Worm (Caenorhabditis elegans) whole organism, early embryonic: ENCODE data around the gene T11G6.2.

Experiments
- B0310.2 ChIP-seq: sonication (generic microtip); optimal IDR thresholded peaks from 2 replicates; lab custom pipeline; 2016; ENCODE audit warnings: mild to moderate bottlenecking, missing genetic modification characterization, missing compliant biosample characterization
- F13C5.2 ChIP-seq: sonication (generic microtip); optimal IDR thresholded peaks from 2 replicates; lab custom pipeline; 2017; ENCODE audit warnings: mild to moderate bottlenecking, missing genetic modification characterization, inconsistent platforms, missing compliant biosample characterization
- aly-1 ChIP-seq: sonication (generic microtip); optimal IDR thresholded peaks from 2 replicates; lab custom pipeline; 2016; ENCODE audit warnings: missing genetic modification characterization, missing compliant biosample characterization
- ama-1 ChIP-seq: fragments of 150-350 bp; optimal IDR thresholded peaks from 2 replicates; lab custom pipeline; 2014
- ceh-13 ChIP-seq: fragments of 200-800 bp; sonication (Bioruptor generic); optimal IDR thresholded peaks from 2 replicates; lab custom pipeline; 2018; ENCODE audit warnings: mild to moderate bottlenecking, missing genetic modification characterization, missing compliant biosample characterization
- ceh-36 ChIP-seq: sonication (generic microtip); optimal IDR thresholded peaks from 2 replicates; lab custom pipeline; 2016; ENCODE audit warnings: missing genetic modification characterization, inconsistent platforms, missing compliant biosample characterization
- ets-7 ChIP-seq: sonication (generic microtip); optimal IDR thresholded peaks from 2 replicates; lab custom pipeline; 2016; ENCODE audit warnings: missing genotype, missing genetic modification characterization, missing compliant biosample characterization
- flt-1 ChIP-seq: fragments of 200-800 bp; sonication (Bioruptor generic); IDR thresholded peaks from 2 replicates; pipeline ENCODE4 v1.3.6; 2022; ENCODE audit warnings: missing genetic modification characterization, missing compliant biosample characterization
- hmbx-1 ChIP-seq: sonication (generic microtip); optimal IDR thresholded peaks from 2 replicates; lab custom pipeline; 2016; ENCODE audit warnings: mild to moderate bottlenecking, missing genetic modification characterization, missing compliant biosample characterization
- hmg-4 ChIP-seq: fragments of 200-800 bp; sonication (Bioruptor generic); optimal IDR thresholded peaks from 2 replicates; lab custom pipeline; 2018; ENCODE audit warnings: mild to moderate bottlenecking, missing genetic modification characterization, missing compliant biosample characterization
- hnd-1 ChIP-seq: sonication (generic microtip); optimal IDR thresholded peaks from 2 replicates; lab custom pipeline; 2016; ENCODE audit warnings: missing genetic modification characterization, missing compliant biosample characterization
- pes-1 ChIP-seq: fragments of 200-800 bp; sonication (Bioruptor generic); IDR thresholded peaks from 2 replicates; pipeline ENCODE4 v1.3.6; 2022; ENCODE audit warnings: missing genetic modification reagents, missing genetic modification characterization, missing compliant biosample characterization
- scrt-1 ChIP-seq: fragments of 200-800 bp; sonication (Bioruptor generic); IDR thresholded peaks from 2 replicates; pipeline ENCODE4 v1.3.6; 2022; ENCODE audit warnings: missing genetic modification characterization, missing compliant biosample characterization
- sea-1 ChIP-seq: fragments of 200-800 bp; sonication (Bioruptor generic); conservative IDR thresholded peaks from 2 replicates; pipeline ENCODE4 v1.3.6; 2022; ENCODE audit warnings: missing genetic modification characterization, missing compliant biosample characterization
- tbx-11 ChIP-seq: fragments of 200-800 bp; sonication (Bioruptor generic); IDR thresholded peaks from 2 replicates; pipeline ENCODE4 v1.3.6; 2022; ENCODE audit warnings: missing genetic modification characterization, missing compliant biosample characterization
- tbx-37 ChIP-seq: fragments of 200-800 bp; sonication (Bioruptor generic); conservative IDR thresholded peaks from 2 replicates; pipeline ENCODE4 v1.3.6; 2022; ENCODE audit warnings: missing genetic modification reagents, missing genetic modification characterization, missing compliant biosample characterization
- tra-4 ChIP-seq: sonication (generic microtip); optimal IDR thresholded peaks from 2 replicates; lab custom pipeline; 2017; ENCODE audit warnings: missing genetic modification characterization, missing compliant biosample characterization

Gene T11G6.2

ce11 chrIV:10894255-10894654 lies 36.0 kb upstream of the T11G6.2 start, which contains the start of gene srlf-14:
Gene srlf-14 (minus strand): TSS chrIV:10894355.
- TF ChIP-seq hmg-4 (GFP tag; lab: Kevin White, UChicago): no peak
- TF ChIP-seq ets-7 (tag; lab: Kevin White, UChicago): no peak
- TF ChIP-seq tbx-37 (GFP tag; lab: Robert Waterston, UW): no peak
- no peak for TF ChIP-seq tra-4 (tag; lab: Kevin White, UChicago)
- no peak for TF ChIP-seq hmbx-1 (tag; lab: Kevin White, UChicago)
- no peak for TF ChIP-seq flt-1 (GFP tag; lab: Robert Waterston, UW)
- TF ChIP-seq tbx-11 (GFP tag; lab: Robert Waterston, UW): no peak
- no peak for TF ChIP-seq ceh-13 (GFP tag; lab: Kevin White, UChicago)
- TF ChIP-seq ama-1 (lab: Kevin White, UChicago): no peak
- TF ChIP-seq ceh-36 (tag; lab: Kevin White, UChicago): no peak
- TF ChIP-seq sea-1 (GFP tag; lab: Robert Waterston, UW): no peak
- no peak for TF ChIP-seq hnd-1 (tag; lab: Kevin White, UChicago)
- no peak for TF ChIP-seq aly-1 (tag; lab: Kevin White, UChicago)
- TF ChIP-seq pes-1: no peak
- TF ChIP-seq F13C5.2 (tag; lab: Kevin White, UChicago): no peak
- TF ChIP-seq B0310.2 (tag; lab: Kevin White, UChicago): no peak
- no peak for TF ChIP-seq scrt-1 (GFP tag; lab: Robert Waterston, UW)

ce11 chrIV:10891993-10892392 lies 33.7 kb upstream of the T11G6.2 start, which contains the start of gene srlf-12:
Gene srlf-12 (minus strand): TSS chrIV:10892093.
- no peak for TF ChIP-seq hnd-1 (tag; lab: Kevin White, UChicago)
- TF ChIP-seq aly-1 (tag; lab: Kevin White, UChicago): no peak
- no peak for TF ChIP-seq flt-1 (GFP tag; lab: Robert Waterston, UW)
- TF ChIP-seq hmbx-1 (tag; lab: Kevin White, UChicago): no peak
- TF ChIP-seq sea-1 (GFP tag; lab: Robert Waterston, UW): no peak
- TF ChIP-seq ama-1 (lab: Kevin White, UChicago): no peak
- TF ChIP-seq B0310.2 (tag; lab: Kevin White, UChicago): no peak
- no peak for TF ChIP-seq F13C5.2 (tag; lab: Kevin White, UChicago)
- TF ChIP-seq pes-1: no peak
- TF ChIP-seq hmg-4 (GFP tag; lab: Kevin White, UChicago): no peak
- no peak for TF ChIP-seq scrt-1 (GFP tag; lab: Robert Waterston, UW)
- no peak for TF ChIP-seq ceh-13 (GFP tag; lab: Kevin White, UChicago)
- TF ChIP-seq tbx-37 (GFP tag; lab: Robert Waterston, UW): no peak
- TF ChIP-seq tbx-11 (GFP tag; lab: Robert Waterston, UW): no peak
- TF ChIP-seq tra-4 (tag; lab: Kevin White, UChicago): no peak
- TF ChIP-seq ceh-36 (tag; lab: Kevin White, UChicago): no peak
- TF ChIP-seq ets-7 (tag; lab: Kevin White, UChicago): no peak

ce11 chrIV:10889820-10890462 lies 31.6 kb upstream of the T11G6.2 start, which contains the start of gene F13E9.15:
Gene F13E9.15 (minus strand): TSS chrIV:10889870.
- no peak for TF ChIP-seq scrt-1 (GFP tag; lab: Robert Waterston, UW)
- TF ChIP-seq tbx-37 (GFP tag; lab: Robert Waterston, UW): no peak
- TF ChIP-seq F13C5.2 (tag; lab: Kevin White, UChicago): no peak
- no peak for TF ChIP-seq tbx-11 (GFP tag; lab: Robert Waterston, UW)
- TF ChIP-seq sea-1 (GFP tag; lab: Robert Waterston, UW): no peak
- no peak for TF ChIP-seq flt-1 (GFP tag; lab: Robert Waterston, UW)
- no peak for TF ChIP-seq ets-7 (tag; lab: Kevin White, UChicago)
- TF ChIP-seq B0310.2 (tag; lab: Kevin White, UChicago): no peak
- TF ChIP-seq aly-1 (tag; lab: Kevin White, UChicago): no peak
- no peak for TF ChIP-seq hmg-4 (GFP tag; lab: Kevin White, UChicago)
- no peak for TF ChIP-seq hmbx-1 (tag; lab: Kevin White, UChicago)
- TF ChIP-seq pes-1: no peak
- TF ChIP-seq hnd-1 (tag; lab: Kevin White, UChicago): no peak
- no peak for TF ChIP-seq ceh-36 (tag; lab: Kevin White, UChicago)
- TF ChIP-seq ama-1 (lab: Kevin White, UChicago): no peak
- TF ChIP-seq ceh-13 (GFP tag; lab: Kevin White, UChicago): no peak
- TF ChIP-seq tra-4 (tag; lab: Kevin White, UChicago): no peak

- TF ChIP-seq flt-1 (GFP tag; lab: Robert Waterston, UW) (no peak), scrt-1 (GFP tag; lab: Robert Waterston, UW) (no peak), F13C5.2 (tag; lab: Kevin White, UChicago) (no peak), ama-1 (lab: Kevin White, UChicago) (no peak), tra-4 (tag; lab: Kevin White, UChicago) (no peak), pes-1 (no peak), tbx-11 (GFP tag; lab: Robert Waterston, UW) (no peak), ceh-13 (GFP tag; lab: Kevin White, UChicago) (no peak), hmg-4 (GFP tag; lab: Kevin White, UChicago) (no peak), ets-7 (tag; lab: Kevin White, UChicago) (no peak)
These were observed 29.0 kb upstream of the T11G6.2 start, which contains the start of gene F13E9.16 for ce11 chrIV:10887285-10887684. Gene F13E9.16 (minus strand): TSS chrIV:10887385.

ce11 chrIV:10885915-10886314 lies 27.6 kb upstream of the T11G6.2 start, which contains the start of gene srlf-11:
Gene srlf-11 (minus strand): TSS chrIV:10886015.
- TF ChIP-seq ama-1 (lab: Kevin White, UChicago): no peak

- TF ChIP-seq aly-1 (tag; lab: Kevin White, UChicago): no peak
- no peak for TF ChIP-seq ceh-36 (tag; lab: Kevin White, UChicago)
- no peak for TF ChIP-seq hmbx-1 (tag; lab: Kevin White, UChicago)
- TF ChIP-seq ama-1 (lab: Kevin White, UChicago): no peak
- no peak for TF ChIP-seq B0310.2 (tag; lab: Kevin White, UChicago)
- no peak for TF ChIP-seq scrt-1 (GFP tag; lab: Robert Waterston, UW)
- no peak for TF ChIP-seq flt-1 (GFP tag; lab: Robert Waterston, UW)
- no peak for TF ChIP-seq ets-7 (tag; lab: Kevin White, UChicago)
- no peak for TF ChIP-seq tra-4 (tag; lab: Kevin White, UChicago)
- no peak for TF ChIP-seq ceh-13 (GFP tag; lab: Kevin White, UChicago)
- TF ChIP-seq tbx-11 (GFP tag; lab: Robert Waterston, UW): no peak
- TF ChIP-seq hnd-1 (tag; lab: Kevin White, UChicago): no peak
- no peak for TF ChIP-seq pes-1
- TF ChIP-seq tbx-37 (GFP tag; lab: Robert Waterston, UW): no peak
These were observed 26.0 kb upstream of the T11G6.2 start, which contains the start of gene F13E9.5 for ce11 chrIV:10884263-10884662. Gene F13E9.5 (minus strand): TSS chrIV:10884363.
